Fruit fly (Drosophila melanogaster) whole organism, embryonic: Measurements from ENCODE around the gene CG33258.

Experiments
- CG18011 ChIP-seq: fragments of 200-800 bp; sonication (Bioruptor generic); optimal IDR thresholded peaks from 2 replicates; lab custom pipeline; 2017; ENCODE audit warnings: missing biosample characterization, missing genetic modification characterization, mild to moderate bottlenecking, moderate library complexity, missing genotype
- CG7556 ChIP-seq: fragments of 200-800 bp; sonication (Bioruptor generic); optimal IDR thresholded peaks from 2 replicates; lab custom pipeline; 2017; ENCODE audit warnings: missing biosample characterization, mild to moderate bottlenecking, missing genetic modification characterization
- CG9817 ChIP-seq: fragments of 200-800 bp; sonication (Bioruptor generic); optimal IDR thresholded peaks from 2 replicates; lab custom pipeline; 2018; ENCODE audit warnings: missing biosample characterization, mild to moderate bottlenecking, missing genetic modification characterization, moderate library complexity
- CG9932 ChIP-seq: fragments of 200-800 bp; sonication (Bioruptor generic); IDR thresholded peaks from 2 replicates; pipeline ENCODE4 v1.3.6; 2022; ENCODE audit warnings: missing biosample characterization, missing genetic modification characterization
- Nf-YC ChIP-seq: fragments of 200-800 bp; optimal IDR thresholded peaks from 3 replicates; lab custom pipeline; 2019; ENCODE audit warnings: missing biosample characterization, mild to moderate bottlenecking, missing genetic modification characterization, moderate library complexity
- Stat92E ChIP-seq, 3 experiments: fragments of >200 bp in 2 of 3; fragments of 200-800 bp in 1 of 3; sonication (Bioruptor generic) in 1 of 3; optimal IDR thresholded peaks; 2 replicates each; lab custom pipeline; 2017 to 2019; ENCODE audit warnings: missing biosample characterization in 3 of 3, missing genetic modification characterization in 3 of 3, mild to moderate bottlenecking in 1 of 3, moderate library complexity in 1 of 3
- hb ChIP-seq: fragments of 200-800 bp; sonication (Bioruptor generic); IDR thresholded peaks from 3 replicates; pipeline ENCODE4 v1.3.6; 2022; ENCODE audit warnings: missing biosample characterization, missing genetic modification characterization; ENCODE audit not compliant: partially characterized antibody
- lmd ChIP-seq: fragments of 200-800 bp; sonication (Bioruptor generic); IDR thresholded peaks from 2 replicates; pipeline ENCODE4 v1.3.6; 2022; ENCODE audit warnings: missing biosample characterization, missing genetic modification characterization
- pan ChIP-seq, 4 experiments: fragments of >200 bp in 3 of 4; fragments of 200-800 bp in 1 of 4; sonication (Bioruptor generic) in 1 of 4; optimal IDR thresholded peaks in 3 of 4; IDR thresholded peaks in 1 of 4; 2 replicates each; pipeline versions ENCODE4 v1.3.6 to Lab custom; 2017 to 2022; ENCODE audit warnings: missing biosample characterization in 2 of 4, missing genetic modification characterization in 2 of 4, mixed read lengths in 1 of 4
- zfh2 ChIP-seq: fragments of 200-800 bp; sonication (Bioruptor generic); optimal IDR thresholded peaks from 2 replicates; lab custom pipeline; 2016; ENCODE audit warnings: missing biosample characterization, missing genetic modification characterization

DNA sequence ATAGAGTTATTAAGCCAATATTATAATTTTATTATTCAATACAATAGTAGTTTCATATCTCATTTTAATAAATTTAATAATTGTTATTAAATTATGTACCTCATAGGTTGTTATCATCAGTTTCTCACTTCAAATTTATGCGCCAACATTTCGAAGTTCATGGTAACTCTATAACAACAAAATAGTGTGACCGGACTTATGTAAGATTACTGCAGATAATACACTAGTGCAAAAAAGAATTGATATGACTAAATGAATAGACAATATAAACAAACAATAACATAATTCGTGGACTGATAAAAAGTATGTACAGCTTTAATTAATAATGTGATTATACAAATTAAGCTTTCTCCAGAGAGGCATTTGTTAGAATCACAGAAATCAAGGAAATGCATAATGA lies 39.4 kb downstream of the CG33258 start, which contains the start of gene Strump:
- TF ChIP-seq CG9932 (GFP tag; lab: Robert Waterston, UW) (no peak), zfh2 (GFP tag; lab: Kevin White, UChicago) (no peak), Nf-YC (tag; lab: Kevin White, UChicago) (no peak), lmd (GFP tag; lab: Robert Waterston, UW) (no peak), Stat92E (GFP tag; optimal IDR thresholded peaks at IDR 0.05; lab: Kevin White, UChicago) (no peak), CG7556 (GFP tag; lab: Kevin White, UChicago) (no peak), CG9817 (tag; lab: Kevin White, UChicago) (no peak), pan (optimal IDR thresholded peaks at IDR 0.05; lab: Kevin White, UChicago) (no peak), pan (GFP tag; optimal IDR thresholded peaks at IDR 0.05 in 1 of 2, IDR thresholded peaks at IDR 0.05 in 1 of 2) (no peak), CG18011 (no peak), hb (GFP tag; lab: Robert Waterston, UW) (no peak)
